Worm (Caenorhabditis elegans) whole organism, L1 larva: ENCODE data around the gene R53.8.
A peak's percentile ranks its signal among the peaks of the same experiment; 100 is the strongest.

ENCODE experiments used
- C04F5.9 ChIP-seq: sonication (generic microtip); optimal IDR thresholded peaks from 2 replicates; lab custom pipeline; 2016; ENCODE audit warnings: missing genetic modification characterization, missing compliant biosample characterization
- C16A3.4 ChIP-seq: fragments of 150-350 bp; optimal IDR thresholded peaks from 2 replicates; lab custom pipeline; 2014; ENCODE audit warnings: missing biosample characterization, missing genetic modification characterization
- F16B12.6 ChIP-seq: fragments of 150-350 bp; optimal IDR thresholded peaks from 2 replicates; lab custom pipeline; 2014; ENCODE audit warnings: missing biosample characterization, missing genetic modification characterization
- alr-1 ChIP-seq: fragments of 200-800 bp; sonication (Bioruptor generic); optimal IDR thresholded peaks from 2 replicates; lab custom pipeline; 2018; ENCODE audit warnings: borderline replicate concordance, mild to moderate bottlenecking, missing genetic modification characterization, missing compliant biosample characterization
- aly-2 ChIP-seq: fragments of 150-350 bp; optimal IDR thresholded peaks from 2 replicates; lab custom pipeline; 2014; ENCODE audit warnings: missing biosample characterization, missing genetic modification characterization
- ceh-63 ChIP-seq: fragments of 200-800 bp; sonication (Bioruptor generic); optimal IDR thresholded peaks from 2 replicates; lab custom pipeline; 2018; ENCODE audit warnings: mild to moderate bottlenecking, missing genetic modification characterization, missing compliant biosample characterization
- ceh-82 ChIP-seq, 3 experiments: fragments of 150-350 bp in 1 of 3; sonication (generic microtip) in 2 of 3; optimal IDR thresholded peaks; 2 replicates each; lab custom pipeline; 2014 to 2017; ENCODE audit warnings: missing biosample characterization in 3 of 3, missing genetic modification characterization in 3 of 3
- ceh-88 ChIP-seq: fragments of 200-800 bp; sonication (Bioruptor generic); IDR thresholded peaks from 2 replicates; pipeline ENCODE4 v1.3.6; 2022; ENCODE audit warnings: missing genetic modification characterization, missing compliant biosample characterization
- ceh-90 ChIP-seq: sonication (generic microtip); optimal IDR thresholded peaks from 2 replicates; lab custom pipeline; 2016; ENCODE audit warnings: missing genetic modification characterization, missing compliant biosample characterization
- dsc-1 ChIP-seq: sonication (generic microtip); optimal IDR thresholded peaks from 2 replicates; lab custom pipeline; 2016; ENCODE audit warnings: mild to moderate bottlenecking, missing genetic modification characterization, missing compliant biosample characterization
- efl-1 ChIP-seq, 4 experiments: fragments of 150-350 bp; optimal IDR thresholded peaks in 3 of 4; peaks in 1 of 4; 1 replicate in 1 of 4; 2 replicates in 3 of 4; lab custom pipeline; 2014; ENCODE audit warnings: missing biosample characterization in 2 of 4, missing genetic modification characterization in 2 of 4, missing genetic modification reagents in 2 of 4
- egl-13 ChIP-seq: sonication (generic microtip); optimal IDR thresholded peaks from 2 replicates; lab custom pipeline; 2016; ENCODE audit warnings: missing genotype, missing genetic modification reagents, missing genetic modification characterization, missing compliant biosample characterization
- fkh-10 ChIP-seq: sonication (generic microtip); optimal IDR thresholded peaks from 2 replicates; lab custom pipeline; 2017; ENCODE audit warnings: missing biosample characterization, missing genetic modification reagents, missing genetic modification characterization
- fkh-8 ChIP-seq: sonication (generic microtip); optimal IDR thresholded peaks from 2 replicates; lab custom pipeline; 2016; ENCODE audit warnings: mild to moderate bottlenecking, missing genetic modification characterization, missing compliant biosample characterization
- fos-1 ChIP-seq: fragments of 150-350 bp; optimal IDR thresholded peaks from 2 replicates; lab custom pipeline; 2014; ENCODE audit warnings: missing biosample characterization, missing genetic modification characterization
- grh-1 ChIP-seq: fragments of 200-800 bp; sonication (Bioruptor generic); IDR thresholded peaks from 2 replicates; pipeline ENCODE4 v1.3.6; 2022; ENCODE audit warnings: missing genetic modification reagents, missing genetic modification characterization, missing compliant biosample characterization
- hlh-4 ChIP-seq: sonication (generic microtip); optimal IDR thresholded peaks from 2 replicates; lab custom pipeline; 2016; ENCODE audit warnings: mild to moderate bottlenecking, missing genetic modification characterization, missing compliant biosample characterization
- hpl-2 ChIP-seq: fragments of 150-350 bp; optimal IDR thresholded peaks from 2 replicates; lab custom pipeline; 2014; ENCODE audit warnings: missing biosample characterization, missing genetic modification reagents, missing genetic modification characterization
- irx-1 ChIP-seq: sonication (generic microtip); optimal IDR thresholded peaks from 2 replicates; lab custom pipeline; 2016; ENCODE audit warnings: missing genetic modification characterization, missing compliant biosample characterization
- isw-1 ChIP-seq: fragments of 200-800 bp; sonication (Bioruptor generic); IDR thresholded peaks from 2 replicates; pipeline ENCODE4 v1.3.6; 2022; ENCODE audit warnings: missing genetic modification characterization, missing compliant biosample characterization
- jun-1 ChIP-seq: fragments of 150-350 bp; optimal IDR thresholded peaks from 2 replicates; lab custom pipeline; 2014; ENCODE audit warnings: missing biosample characterization, missing genetic modification reagents, missing genetic modification characterization
- lin-14 ChIP-seq: fragments of 200-800 bp; sonication (Bioruptor generic); optimal IDR thresholded peaks from 2 replicates; lab custom pipeline; 2018; ENCODE audit warnings: mild to moderate bottlenecking, missing genetic modification characterization, moderate library complexity, missing compliant biosample characterization
- lin-15B ChIP-seq: fragments of 150-350 bp; sonication (generic microtip); optimal IDR thresholded peaks from 3 replicates; lab custom pipeline; 2014; ENCODE audit warnings: missing biosample characterization, missing genetic modification characterization
- lin-35 ChIP-seq, 2 experiments: fragments of 150-350 bp; optimal IDR thresholded peaks; 2 replicates each; lab custom pipeline; 2014; ENCODE audit warnings: missing biosample characterization in 2 of 2, missing genetic modification characterization in 2 of 2, missing genetic modification reagents in 2 of 2
- mab-9 ChIP-seq: fragments of 200-800 bp; sonication (Bioruptor generic); IDR thresholded peaks from 2 replicates; pipeline ENCODE4 v1.3.6; 2022; ENCODE audit warnings: missing genetic modification reagents, missing genetic modification characterization, missing compliant biosample characterization
- mdl-1 ChIP-seq, 2 experiments: fragments of 150-350 bp; optimal IDR thresholded peaks; 2 replicates each; lab custom pipeline; 2014 to 2017; ENCODE audit warnings: missing biosample characterization in 2 of 2, missing genetic modification characterization in 2 of 2, inconsistent platforms in 1 of 2
- mep-1 ChIP-seq: fragments of 150-350 bp; optimal IDR thresholded peaks from 2 replicates; lab custom pipeline; 2014; ENCODE audit warnings: missing biosample characterization, missing genetic modification characterization
- nhr-11 ChIP-seq: fragments of 150-350 bp; optimal IDR thresholded peaks from 2 replicates; lab custom pipeline; 2014; ENCODE audit warnings: missing biosample characterization, missing genetic modification characterization
- nhr-19 ChIP-seq: fragments of 200-800 bp; sonication (Bioruptor generic); conservative IDR thresholded peaks from 2 replicates; pipeline ENCODE4 v1.3.6; 2022; ENCODE audit warnings: missing genetic modification characterization, missing compliant biosample characterization
- nhr-237 ChIP-seq: fragments of 150-350 bp; optimal IDR thresholded peaks from 2 replicates; lab custom pipeline; 2014; ENCODE audit warnings: missing biosample characterization, missing genetic modification characterization
- nhr-77 ChIP-seq: fragments of 150-350 bp; optimal IDR thresholded peaks from 2 replicates; lab custom pipeline; 2014; ENCODE audit warnings: missing biosample characterization, missing genetic modification characterization
- nhr-85 ChIP-seq: sonication (generic microtip); peaks from one replicate; lab custom pipeline; 2016; ENCODE audit warnings: missing genetic modification characterization, inconsistent platforms, missing compliant biosample characterization
- nhr-90 ChIP-seq: sonication (generic microtip); optimal IDR thresholded peaks from 2 replicates; lab custom pipeline; 2016; ENCODE audit warnings: mild to moderate bottlenecking, missing genetic modification characterization, missing compliant biosample characterization; ENCODE audit not compliant: poor library complexity
- pag-3 ChIP-seq: sonication (generic microtip); optimal IDR thresholded peaks from 2 replicates; lab custom pipeline; 2017; ENCODE audit warnings: missing genetic modification characterization, mild to moderate bottlenecking, missing compliant biosample characterization, antibody characterized with exemption, borderline replicate concordance; ENCODE audit not compliant: insufficient read depth
- pqm-1 ChIP-seq: sonication (generic microtip); optimal IDR thresholded peaks from 3 replicates; lab custom pipeline; 2017; ENCODE audit warnings: missing biosample characterization, missing genetic modification characterization
- rnt-1 ChIP-seq: sonication (generic microtip); optimal IDR thresholded peaks from 2 replicates; lab custom pipeline; 2016; ENCODE audit warnings: mild to moderate bottlenecking, missing genetic modification characterization, moderate library complexity, missing compliant biosample characterization
- skn-1 ChIP-seq: fragments of 150-350 bp; optimal IDR thresholded peaks from 2 replicates; lab custom pipeline; 2014; ENCODE audit warnings: missing biosample characterization, missing genetic modification characterization
- snpc-4 ChIP-seq: fragments of 150-350 bp; optimal IDR thresholded peaks from 2 replicates; lab custom pipeline; 2014; ENCODE audit warnings: missing biosample characterization, missing genetic modification characterization
- snu-23 ChIP-seq: sonication (generic microtip); optimal IDR thresholded peaks from 2 replicates; lab custom pipeline; 2016; ENCODE audit warnings: missing genetic modification characterization, missing compliant biosample characterization
- sptf-1 ChIP-seq: fragments of 150-350 bp; optimal IDR thresholded peaks from 2 replicates; lab custom pipeline; 2014; ENCODE audit warnings: missing biosample characterization, missing genetic modification characterization
- tbx-2 ChIP-seq: sonication (generic microtip); optimal IDR thresholded peaks from 2 replicates; lab custom pipeline; 2016; ENCODE audit warnings: missing genetic modification characterization, missing compliant biosample characterization
- unc-30 ChIP-seq: sonication (generic microtip); optimal IDR thresholded peaks from 2 replicates; lab custom pipeline; 2017; ENCODE audit warnings: missing biosample characterization, missing genetic modification characterization
- unc-98 ChIP-seq: fragments of 200-800 bp; sonication (Bioruptor generic); IDR thresholded peaks from 2 replicates; pipeline ENCODE4 v1.3.6; 2022; ENCODE audit warnings: missing genetic modification characterization, missing compliant biosample characterization
- xbp-1 ChIP-seq: sonication (generic microtip); optimal IDR thresholded peaks from 2 replicates; lab custom pipeline; 2016; ENCODE audit warnings: missing genetic modification characterization, missing compliant biosample characterization
- ztf-4 ChIP-seq: fragments of 150-350 bp; optimal IDR thresholded peaks from 2 replicates; lab custom pipeline; 2014; ENCODE audit warnings: missing biosample characterization, missing genetic modification characterization

Gene R53.8

DNA sequence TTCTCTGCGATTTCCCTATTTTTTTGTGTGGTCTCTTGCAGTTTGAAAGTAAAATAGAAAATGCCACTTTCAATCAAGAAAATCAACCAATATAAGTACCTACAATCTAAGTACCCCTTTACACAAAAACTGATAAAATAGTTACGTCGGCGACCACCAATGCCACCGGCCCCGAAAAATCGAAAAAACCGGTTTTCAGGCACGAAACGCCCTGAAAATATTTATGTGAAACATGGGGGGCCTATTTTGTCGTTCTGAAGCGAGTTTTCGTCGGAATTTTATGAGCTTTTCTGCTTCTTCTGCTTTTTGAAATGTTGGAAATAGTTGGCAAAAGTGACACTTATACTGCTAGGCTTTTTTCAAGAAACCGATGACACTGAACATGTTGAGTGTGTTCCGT is 12.1 kb downstream of the R53.8 start:
- TF ChIP-seq egl-13 (tag; lab: Kevin White, UChicago) (no peak), grh-1 (GFP tag; lab: Robert Waterston, UW) (peak; percentile 82), nhr-19 (GFP tag; lab: Robert Waterston, UW) (no peak), unc-30 (tag; lab: Kevin White, UChicago) (no peak), lin-15B (tag; lab: Kevin White, UChicago) (no peak), nhr-85 (tag; lab: Kevin White, UChicago) (peak; percentile 39), nhr-90 (tag; lab: Kevin White, UChicago) (no peak), ztf-4 (tag; lab: Kevin White, UChicago) (no peak), mep-1 (no peak), mab-9 (no peak), pag-3 (tag; lab: Kevin White, UChicago) (no peak), ceh-90 (no peak), unc-98 (GFP tag; lab: Robert Waterston, UW) (no peak), fos-1 (tag; lab: Kevin White, UChicago) (no peak), efl-1 (optimal IDR thresholded peaks at IDR 0.05; lab: Kevin White, UChicago) (no peak), efl-1 (GFP tag; optimal IDR thresholded peaks at IDR 0.05 in 1 of 2; lab: Kevin White, UChicago) (peak in 1 of 2 experiments; percentile 64), skn-1 (tag; lab: Kevin White, UChicago) (no peak), lin-14 (peak; percentile 12), C04F5.9 (no peak), isw-1 (GFP tag; lab: Robert Waterston, UW) (no peak), nhr-77 (tag; lab: Kevin White, UChicago) (no peak), mdl-1 (tag; optimal IDR thresholded peaks at IDR 0.05; lab: Kevin White, UChicago) (no peak), snpc-4 (no peak), irx-1 (tag; lab: Kevin White, UChicago) (no peak), snu-23 (GFP tag; lab: Kevin White, UChicago) (no peak), dsc-1 (no peak), alr-1 (no peak), F16B12.6 (tag; lab: Kevin White, UChicago) (no peak), hlh-4 (no peak), xbp-1 (tag; lab: Kevin White, UChicago) (no peak), fkh-8 (tag; lab: Kevin White, UChicago) (no peak)

DNA sequence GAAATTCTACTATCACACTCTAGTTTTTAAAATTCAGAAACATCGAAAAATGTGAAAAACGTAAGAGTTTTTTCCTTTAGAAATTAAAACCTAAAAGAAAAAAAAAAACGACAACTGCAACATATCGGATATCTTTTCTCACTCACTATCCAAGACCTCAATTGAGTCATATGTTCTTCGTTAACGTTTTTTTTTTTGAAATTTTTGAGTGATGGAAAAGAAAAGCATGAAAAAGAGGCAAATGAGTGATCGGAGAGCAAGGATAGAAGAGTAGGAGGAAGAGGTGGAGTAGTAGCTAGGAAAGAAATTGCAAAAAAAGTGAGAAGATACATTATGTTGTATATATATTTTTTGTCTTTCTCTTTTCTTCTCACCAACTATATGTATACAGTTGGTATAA is 13.0 kb downstream of the R53.8 start:
- TF ChIP-seq dsc-1 (peak; percentile 50), rnt-1 (peak; percentile 2), lin-14 (peak; percentile 73), ceh-88 (no peak), pag-3 (tag; lab: Kevin White, UChicago) (peak; percentile 31), aly-2 (tag; lab: Kevin White, UChicago) (no peak), ztf-4 (tag; lab: Kevin White, UChicago) (no peak), nhr-90 (tag; lab: Kevin White, UChicago) (no peak), tbx-2 (tag; lab: Kevin White, UChicago) (peak; percentile 6), lin-35 (GFP tag; optimal IDR thresholded peaks at IDR 0.05; lab: Kevin White, UChicago) (no peak), mep-1 (no peak)
- TF ChIP-seq, all 84 proteins: peak for 5

DNA sequence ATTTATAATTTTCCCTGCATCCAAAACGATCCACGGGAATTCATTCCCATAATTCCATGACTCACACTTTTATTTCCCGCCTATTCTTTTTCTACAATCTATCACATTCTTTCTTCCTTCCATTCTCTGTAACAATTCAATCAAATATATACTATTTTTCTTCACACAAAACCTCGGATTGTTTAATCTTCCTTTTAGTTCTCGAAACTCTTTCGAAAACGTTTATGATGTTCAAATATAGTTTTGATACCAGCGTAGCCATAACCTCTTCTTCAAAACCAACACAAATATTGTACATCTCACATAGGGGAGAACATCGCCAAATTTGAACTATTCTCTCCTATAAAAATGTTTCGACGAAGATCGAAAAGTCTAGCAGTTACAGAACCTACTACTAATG is 14.3 kb downstream of the R53.8 start, which contains the start of gene lec-3:
lec-3 (plus strand) TSS at position 301 of the 400 bp plus-strand sequence.
- TF ChIP-seq ceh-90 (no peak), ceh-88 (no peak), jun-1 (no peak), dsc-1 (no peak), isw-1 (GFP tag; lab: Robert Waterston, UW) (no peak), nhr-77 (tag; lab: Kevin White, UChicago) (no peak), hpl-2 (no peak), sptf-1 (no peak)

DNA sequence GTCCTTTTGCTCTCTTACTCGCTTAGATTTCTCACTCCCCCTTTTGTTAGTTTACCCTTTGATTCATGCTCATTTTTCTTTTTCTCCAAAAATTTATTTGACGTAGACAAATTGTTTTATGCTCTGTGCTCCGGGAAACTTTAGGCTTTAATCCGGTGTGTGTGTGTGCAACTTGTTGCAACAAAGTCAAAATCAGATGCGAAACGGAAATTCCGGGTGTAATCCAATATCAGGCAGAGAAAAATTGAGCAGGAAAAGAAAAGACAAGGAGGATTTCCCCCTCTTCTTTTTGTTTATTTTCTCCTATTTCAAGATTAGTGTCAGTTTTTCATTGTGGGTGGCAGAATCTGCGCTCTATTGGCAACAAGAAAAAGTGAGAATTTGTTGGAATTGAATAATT is 16.0 kb downstream of the R53.8 start:
- TF ChIP-seq nhr-90 (tag; lab: Kevin White, UChicago) (no peak), fkh-10 (GFP tag; lab: Kevin White, UChicago) (peak; percentile 89), pqm-1 (tag; lab: Kevin White, UChicago) (no peak), nhr-11 (tag; lab: Kevin White, UChicago) (no peak), ceh-63 (GFP tag; lab: Kevin White, UChicago) (no peak), C16A3.4 (no peak), dsc-1 (no peak), lin-14 (peak; percentile 67), unc-30 (tag; lab: Kevin White, UChicago) (no peak), ceh-82 (tag; optimal IDR thresholded peaks at IDR 0.05; lab: Kevin White, UChicago) (no peak), snpc-4 (no peak), fkh-8 (tag; lab: Kevin White, UChicago) (no peak), tbx-2 (tag; lab: Kevin White, UChicago) (peak; percentile 30), nhr-237 (tag; lab: Kevin White, UChicago) (no peak)
